Fruit fly (Drosophila melanogaster) whole organism, embryonic: ENCODE data around the gene neb.
A peak's percentile ranks its signal among the peaks of the same experiment; 100 is the strongest.

Experiments
- ATbp ChIP-seq: fragments of 200-800 bp; sonication (Bioruptor generic); optimal IDR thresholded peaks from 2 replicates; lab custom pipeline; 2017; ENCODE audit warnings: missing biosample characterization, mild to moderate bottlenecking, missing genetic modification characterization, missing genetic modification reagents
- CG10147 ChIP-seq: fragments of 200-800 bp; sonication (Bioruptor generic); optimal IDR thresholded peaks from 2 replicates; lab custom pipeline; 2019; ENCODE audit warnings: missing biosample characterization, mild to moderate bottlenecking, missing genetic modification characterization, moderate library complexity
- CG1024 ChIP-seq: fragments of 200-800 bp; sonication (Bioruptor generic); IDR thresholded peaks from 2 replicates; pipeline ENCODE4 v1.3.6; 2022; ENCODE audit warnings: missing biosample characterization, missing genetic modification characterization
- CG10979 ChIP-seq: fragments of 200-800 bp; sonication (Bioruptor generic); optimal IDR thresholded peaks from 2 replicates; lab custom pipeline; 2018; ENCODE audit warnings: missing biosample characterization, mild to moderate bottlenecking, missing genetic modification characterization, moderate library complexity
- CG11093 ChIP-seq: fragments of 200-800 bp; sonication (Bioruptor generic); IDR thresholded peaks from 3 replicates; pipeline ENCODE4 v1.3.6; 2022; ENCODE audit warnings: missing biosample characterization, missing genetic modification characterization
- CG11456 ChIP-seq: fragments of 200-800 bp; sonication (Bioruptor generic); IDR thresholded peaks from 3 replicates; pipeline ENCODE4 v1.3.6; 2022; ENCODE audit warnings: missing biosample characterization, missing genetic modification characterization
- CG11695 ChIP-seq: fragments of 200-800 bp; sonication (Bioruptor generic); IDR thresholded peaks from 3 replicates; pipeline ENCODE4 v1.3.6; 2022; ENCODE audit warnings: missing biosample characterization, missing genetic modification characterization
- CG12744 ChIP-seq: fragments of 200-800 bp; sonication (Bioruptor generic); optimal IDR thresholded peaks from 2 replicates; lab custom pipeline; 2016; ENCODE audit warnings: missing biosample characterization, missing genetic modification characterization
- CG13894 ChIP-seq: fragments of 200-800 bp; sonication (Bioruptor generic); optimal IDR thresholded peaks from 3 replicates; lab custom pipeline; 2018; ENCODE audit warnings: missing biosample characterization, mild to moderate bottlenecking, missing genetic modification characterization, moderate library complexity
- CG14014 ChIP-seq: fragments of 200-800 bp; sonication (Bioruptor generic); IDR thresholded peaks from 2 replicates; pipeline ENCODE4 v1.3.6; 2022; ENCODE audit warnings: missing biosample characterization, missing genetic modification characterization
- CG14710 ChIP-seq: fragments of 200-800 bp; sonication (Bioruptor generic); optimal IDR thresholded peaks from 3 replicates; lab custom pipeline; 2019; ENCODE audit warnings: missing biosample characterization, mild to moderate bottlenecking, missing genetic modification characterization, moderate library complexity
- CG15479 ChIP-seq: fragments of 200-800 bp; sonication (Bioruptor generic); optimal IDR thresholded peaks from 3 replicates; lab custom pipeline; 2019; ENCODE audit warnings: missing biosample characterization, mild to moderate bottlenecking, missing genetic modification characterization, moderate library complexity
- CG16815 ChIP-seq: fragments of 200-800 bp; sonication (Bioruptor generic); optimal IDR thresholded peaks from 3 replicates; lab custom pipeline; 2017; ENCODE audit warnings: missing biosample characterization, mild to moderate bottlenecking, missing genetic modification characterization
- CG2889 ChIP-seq: fragments of 200-800 bp; sonication (Bioruptor generic); IDR thresholded peaks from 3 replicates; pipeline ENCODE4 v1.3.6; 2022; ENCODE audit warnings: missing biosample characterization, missing genetic modification characterization
- CG30020 ChIP-seq: fragments of 200-800 bp; optimal IDR thresholded peaks from 2 replicates; lab custom pipeline; 2019; ENCODE audit warnings: missing biosample characterization, mild to moderate bottlenecking, missing genetic modification characterization, moderate library complexity
- CG3407 ChIP-seq: fragments of 200-800 bp; sonication (Bioruptor generic); optimal IDR thresholded peaks from 2 replicates; lab custom pipeline; 2018; ENCODE audit warnings: missing biosample characterization, mild to moderate bottlenecking, missing genetic modification characterization
- CG7556 ChIP-seq: fragments of 200-800 bp; sonication (Bioruptor generic); optimal IDR thresholded peaks from 2 replicates; lab custom pipeline; 2017; ENCODE audit warnings: missing biosample characterization, mild to moderate bottlenecking, missing genetic modification characterization
- CG9797 ChIP-seq: fragments of 200-800 bp; sonication (Bioruptor generic); optimal IDR thresholded peaks from 3 replicates; lab custom pipeline; 2018; ENCODE audit warnings: missing biosample characterization, mild to moderate bottlenecking, missing genetic modification characterization
- CG9817 ChIP-seq: fragments of 200-800 bp; sonication (Bioruptor generic); optimal IDR thresholded peaks from 2 replicates; lab custom pipeline; 2018; ENCODE audit warnings: missing biosample characterization, mild to moderate bottlenecking, missing genetic modification characterization, moderate library complexity
- CrebB ChIP-seq: fragments of 200-800 bp; sonication (Bioruptor generic); optimal IDR thresholded peaks from 3 replicates; lab custom pipeline; 2018; ENCODE audit warnings: missing biosample characterization, mild to moderate bottlenecking, missing genetic modification characterization
- D19A ChIP-seq: fragments of 200-800 bp; optimal IDR thresholded peaks from 3 replicates; lab custom pipeline; 2019; ENCODE audit warnings: missing biosample characterization, mild to moderate bottlenecking, missing genetic modification characterization, moderate library complexity
- Doc3 ChIP-seq: fragments of 200-800 bp; sonication (Bioruptor generic); IDR thresholded peaks from 3 replicates; pipeline ENCODE4 v1.3.6; 2022; ENCODE audit warnings: missing biosample characterization, missing genetic modification characterization; ENCODE audit not compliant: partially characterized antibody
- Hr39 ChIP-seq: fragments of >200 bp; optimal IDR thresholded peaks from 2 replicates; lab custom pipeline; 2017
- Hsf ChIP-seq: fragments of 200-800 bp; sonication (Bioruptor generic); optimal IDR thresholded peaks from 3 replicates; lab custom pipeline; 2016; ENCODE audit warnings: missing biosample characterization, missing genetic modification characterization
- Jarid2 ChIP-seq: fragments of 200-800 bp; sonication (Bioruptor generic); optimal IDR thresholded peaks from 3 replicates; lab custom pipeline; 2017; ENCODE audit warnings: mild to moderate bottlenecking, missing biosample characterization, missing genetic modification reagents, missing genetic modification characterization
- MBD-R2 ChIP-seq: fragments of 200-800 bp; sonication (Bioruptor generic); IDR thresholded peaks from 2 replicates; pipeline ENCODE4 v1.3.6; 2022; ENCODE audit warnings: missing biosample characterization, missing genetic modification characterization
- MTF-1 ChIP-seq: fragments of 200-800 bp; sonication (Bioruptor generic); optimal IDR thresholded peaks from 2 replicates; lab custom pipeline; 2018; ENCODE audit warnings: missing biosample characterization, mild to moderate bottlenecking, missing genetic modification characterization, borderline replicate concordance
- Myb ChIP-seq: fragments of 200-800 bp; sonication (Bioruptor generic); optimal IDR thresholded peaks from 2 replicates; lab custom pipeline; 2016; ENCODE audit warnings: missing biosample characterization, missing genetic modification characterization
- Pdp1 ChIP-seq, 2 experiments: fragments of 200-800 bp; sonication (Bioruptor generic); optimal IDR thresholded peaks; 3 replicates each; lab custom pipeline; 2016; ENCODE audit warnings: missing biosample characterization in 2 of 2, missing genetic modification characterization in 2 of 2, mild to moderate bottlenecking in 1 of 2, moderate library complexity in 1 of 2
- Side ChIP-seq: fragments of 200-800 bp; sonication (Bioruptor generic); optimal IDR thresholded peaks from 2 replicates; lab custom pipeline; 2016; ENCODE audit warnings: missing biosample characterization, missing genetic modification characterization
- Taf1 ChIP-seq: fragments of 200-800 bp; sonication (Bioruptor generic); IDR thresholded peaks from 2 replicates; pipeline ENCODE4 v1.3.6; 2022; ENCODE audit warnings: missing biosample characterization, missing genetic modification characterization
- bab2 ChIP-seq: fragments of 200-800 bp; sonication (Bioruptor generic); optimal IDR thresholded peaks from 2 replicates; lab custom pipeline; 2016; ENCODE audit warnings: missing biosample characterization, missing genetic modification characterization
- corto ChIP-seq: fragments of 200-800 bp; sonication (Bioruptor generic); optimal IDR thresholded peaks from 2 replicates; lab custom pipeline; 2016; ENCODE audit warnings: missing biosample characterization, mild to moderate bottlenecking, missing genetic modification characterization, moderate library complexity
- crol ChIP-seq: fragments of 200-800 bp; sonication (Bioruptor generic); IDR thresholded peaks from 2 replicates; pipeline ENCODE4 v1.3.6; 2022; ENCODE audit warnings: missing biosample characterization, missing genetic modification characterization
- crp ChIP-seq, 2 experiments: fragments of 200-800 bp; sonication (Bioruptor generic); optimal IDR thresholded peaks; 2 replicates in 1 of 2; 3 replicates in 1 of 2; lab custom pipeline; 2017; ENCODE audit warnings: missing biosample characterization in 2 of 2, missing genetic modification characterization in 2 of 2, mild to moderate bottlenecking in 1 of 2, moderate library complexity in 1 of 2
- ewg ChIP-seq: fragments of 200-800 bp; sonication (Bioruptor generic); optimal IDR thresholded peaks from 3 replicates; lab custom pipeline; 2017; ENCODE audit warnings: mild to moderate bottlenecking, missing biosample characterization, missing genetic modification reagents, missing genetic modification characterization
- gcm ChIP-seq: fragments of 200-800 bp; sonication (Bioruptor generic); optimal IDR thresholded peaks from 2 replicates; lab custom pipeline; 2019; ENCODE audit warnings: missing biosample characterization, mild to moderate bottlenecking, missing genetic modification characterization, moderate library complexity
- kay ChIP-seq: fragments of 200-800 bp; sonication (Bioruptor generic); optimal IDR thresholded peaks from 2 replicates; lab custom pipeline; 2016; ENCODE audit warnings: missing biosample characterization, missing genetic modification characterization
- lilli ChIP-seq: fragments of 200-800 bp; sonication (Bioruptor generic); optimal IDR thresholded peaks from 3 replicates; lab custom pipeline; 2016; ENCODE audit warnings: missing biosample characterization, missing genetic modification characterization
- nau ChIP-seq: fragments of 200-800 bp; sonication (Bioruptor generic); optimal IDR thresholded peaks from 3 replicates; lab custom pipeline; 2017; ENCODE audit warnings: missing biosample characterization, mild to moderate bottlenecking, missing genetic modification characterization, missing genetic modification reagents
- nerfin-2 ChIP-seq: fragments of 200-800 bp; sonication (Bioruptor generic); IDR thresholded peaks from 2 replicates; pipeline ENCODE4 v1.3.6; 2022; ENCODE audit warnings: missing biosample characterization, missing genetic modification characterization; ENCODE audit not compliant: partially characterized antibody
- otp ChIP-seq: fragments of 200-800 bp; sonication (Bioruptor generic); IDR thresholded peaks from 3 replicates; pipeline ENCODE4, ENCODE4 v1.3.6; 2022; ENCODE audit warnings: missing biosample characterization, missing genetic modification characterization
- pros ChIP-seq: fragments of 200-800 bp; sonication (Bioruptor generic); optimal IDR thresholded peaks from 3 replicates; lab custom pipeline; 2019; ENCODE audit warnings: missing biosample characterization, mild to moderate bottlenecking, missing genetic modification characterization, moderate library complexity
- repo ChIP-seq: fragments of 200-800 bp; sonication (Bioruptor generic); optimal IDR thresholded peaks from 2 replicates; lab custom pipeline; 2016; ENCODE audit warnings: missing biosample characterization, missing genetic modification characterization
- sd ChIP-seq: fragments of 200-800 bp; sonication (Bioruptor generic); optimal IDR thresholded peaks from 3 replicates; lab custom pipeline; 2018; ENCODE audit warnings: missing biosample characterization, mild to moderate bottlenecking, missing genetic modification characterization, moderate library complexity
- sug ChIP-seq: fragments of 200-800 bp; optimal IDR thresholded peaks from 2 replicates; lab custom pipeline; 2019; ENCODE audit warnings: missing biosample characterization, mild to moderate bottlenecking, missing genetic modification characterization, moderate library complexity
- tup ChIP-seq: fragments of 200-800 bp; sonication (Bioruptor generic); optimal IDR thresholded peaks from 2 replicates; lab custom pipeline; 2016; ENCODE audit warnings: missing biosample characterization, mild to moderate bottlenecking, missing genetic modification characterization, moderate library complexity
- zen2 ChIP-seq: fragments of 200-800 bp; sonication (Bioruptor generic); IDR thresholded peaks from 3 replicates; pipeline ENCODE4 v1.3.6; 2022; ENCODE audit warnings: missing biosample characterization, missing genetic modification characterization; ENCODE audit not compliant: partially characterized antibody
- zfh2 ChIP-seq: fragments of 200-800 bp; sonication (Bioruptor generic); optimal IDR thresholded peaks from 2 replicates; lab custom pipeline; 2016; ENCODE audit warnings: missing biosample characterization, missing genetic modification characterization

neb gene

dm6 chr2L:20075234-20075803 is at the start of gene neb, which contains the start of gene pr (continued):
- TF ChIP-seq crol (GFP tag; lab: Robert Waterston, UW) (no peak), CrebB (peak; percentile 51), Pdp1 (GFP tag; optimal IDR thresholded peaks at IDR 0.05; lab: Kevin White, UChicago) (peak; percentile 4 to 45), tup (GFP tag; lab: Kevin White, UChicago) (peak; percentile 54), kay (GFP tag; lab: Kevin White, UChicago) (no peak), CG10147 (GFP tag; lab: Kevin White, UChicago) (peak; percentile 56), bab2 (GFP tag; lab: Kevin White, UChicago) (peak; percentile 23), Myb (GFP tag; lab: Kevin White, UChicago) (peak; percentile 2), Taf1 (GFP tag; lab: Robert Waterston, UW) (no peak), corto (GFP tag; lab: Kevin White, UChicago) (no peak), gcm (GFP tag; lab: Kevin White, UChicago) (peak; percentile 36), MBD-R2 (peak; percentile 74), Hsf (GFP tag; lab: Kevin White, UChicago) (peak; percentile 25), CG9817 (tag; lab: Kevin White, UChicago) (peak; percentile 64), sd (tag; lab: Kevin White, UChicago) (no peak), CG14014 (peak; percentile 77), Jarid2 (GFP tag; lab: Kevin White, UChicago) (no peak), Doc3 (GFP tag; lab: Robert Waterston, UW) (0 out of 3 replicates have a peak, but pooled peaks have one; percentile 40), CG30020 (tag; lab: Kevin White, UChicago) (peak; percentile 45), CG12744 (GFP tag; lab: Kevin White, UChicago) (no peak), zen2 (GFP tag; lab: Robert Waterston, UW) (0 out of 3 replicates have a peak, but pooled peaks have one; percentile 38), lilli (GFP tag; lab: Kevin White, UChicago) (peak; percentile 69), CG1024 (GFP tag; lab: Robert Waterston, UW) (no peak), ATbp (GFP tag; lab: Kevin White, UChicago) (peak; percentile 16), CG7556 (GFP tag; lab: Kevin White, UChicago) (peak; percentile 61), nau (GFP tag; lab: Kevin White, UChicago) (no peak), CG2889 (GFP tag; lab: Robert Waterston, UW) (no peak), sug (tag; lab: Kevin White, UChicago) (peak; percentile 73), Side (GFP tag; lab: Kevin White, UChicago) (no peak), pros (no peak), CG11695 (GFP tag; lab: Robert Waterston, UW) (no peak), Hr39 (no peak), repo (GFP tag; lab: Kevin White, UChicago) (no peak), CG11456 (0 out of 3 replicates have a peak, but pooled peaks have one; percentile 58), CG10979 (tag; lab: Kevin White, UChicago) (peak; percentile 3), otp (GFP tag; lab: Robert Waterston, UW) (peak; percentile 17; the same call in 1 of the 3 replicates), zfh2 (GFP tag; lab: Kevin White, UChicago) (peak; percentile 18), CG9797 (GFP tag; lab: Kevin White, UChicago) (peak; percentile 34), CG14710 (tag; lab: Kevin White, UChicago) (peak; percentile 69), nerfin-2 (GFP tag; lab: Robert Waterston, UW) (peak; percentile 62), D19A (peak; percentile 39), MTF-1 (no peak), ewg (GFP tag; lab: Kevin White, UChicago) (peak; percentile 26), CG13894 (tag; lab: Kevin White, UChicago) (no peak), CG11093 (GFP tag; lab: Robert Waterston, UW) (no peak), CG15479 (GFP tag; lab: Kevin White, UChicago) (no peak), crp (GFP tag; optimal IDR thresholded peaks at IDR 0.05; lab: Kevin White, UChicago) (peak; percentile 52 to 86), CG16815 (no peak), CG3407 (GFP tag; lab: Kevin White, UChicago) (peak; percentile 15)
